Worm (Caenorhabditis elegans): ENCODE measurements around the gene M163.21.

Gene M163.21

ce11 chrX:14477338-14477737 lies 10.7 kb downstream of the M163.21 start (continued):
- TF ChIP-seq snpc-1.2 (GFP tag; IDR thresholded peaks at IDR 0.05) (no peak), Y75B8A.6 (GFP tag; IDR thresholded peaks at IDR 0.05) (no peak), hmg-1.1 (GFP tag; IDR thresholded peaks at IDR 0.05) (peak; percentile 47; the same call in 1 of the 2 replicates), pha-4 (GFP tag; IDR thresholded peaks at IDR 0.05) (no peak), pha-4 (tag; optimal IDR thresholded peaks at IDR 0.05) (no peak), daf-19 (GFP tag; conservative IDR thresholded peaks at IDR 0.05) (no peak), tra-1 (GFP tag; IDR thresholded peaks at IDR 0.05) (peak; percentile 26; the same call in 1 of the 2 replicates)

ce11 chrX:14478193-14478592 lies 11.6 kb downstream of the M163.21 start:
- TF ChIP-seq hmg-1.1 (GFP tag; IDR thresholded peaks at IDR 0.05), result peak; percentile 48
- TF ChIP-seq madf-5 (GFP tag; IDR thresholded peaks at IDR 0.05), result no peak
- TF ChIP-seq gei-8 (GFP tag; optimal IDR thresholded peaks at IDR 0.05), result no peak
- TF ChIP-seq F37D6.2 (tag; optimal IDR thresholded peaks at IDR 0.05), result peak; percentile 65
- peak; percentile 87 for TF ChIP-seq snpc-4 (tag; optimal IDR thresholded peaks at IDR 0.05)
- TF ChIP-seq hlh-11 (tag; optimal IDR thresholded peaks at IDR 0.05), result no peak
- peak; percentile 54 for TF ChIP-seq mes-2 (tag; optimal IDR thresholded peaks at IDR 0.05; ENCODE audit: poor library complexity, severe bottlenecking)
- TF ChIP-seq tra-1 (GFP tag; IDR thresholded peaks at IDR 0.05), result no peak
- peak; percentile 17 for TF ChIP-seq duxl-1 (tag; optimal IDR thresholded peaks at IDR 0.05; ENCODE audit: poor library complexity)
- TF ChIP-seq dve-1 (tag; optimal IDR thresholded peaks at IDR 0.05; ENCODE audit: insufficient read depth), result peak; percentile 51
- TF ChIP-seq lsy-2 (tag; optimal IDR thresholded peaks at IDR 0.05), result peak in 1 of 2 experiments; percentile 73
- no peak for TF ChIP-seq ceh-20 (GFP tag; IDR thresholded peaks at IDR 0.05)

ce11 chrX:14478743-14479428 lies 12.3 kb downstream of the M163.21 start, which contains the start of gene M163.11:
TSS of gene M163.11 (plus strand) at chrX:14479378.
- TF ChIP-seq Y5F2A.4 (GFP tag; optimal IDR thresholded peaks at IDR 0.05) (peak; percentile 16), mxl-3 (GFP tag; optimal IDR thresholded peaks at IDR 0.05) (peak; percentile 24), T26A8.4 (GFP tag; IDR thresholded peaks at IDR 0.05) (peak; percentile 22; the same call in 1 of the 2 replicates), dmd-9 (GFP tag; IDR thresholded peaks at IDR 0.05) (no peak), zip-2 (tag; optimal IDR thresholded peaks at IDR 0.05) (peak; percentile 61), jun-1 (tag; optimal IDR thresholded peaks at IDR 0.05) (no peak), hlh-30 (tag; optimal IDR thresholded peaks at IDR 0.05; ENCODE audit: insufficient read depth) (peak; percentile 63), daf-8 (GFP tag; IDR thresholded peaks at IDR 0.05) (no peak), unc-130 (GFP tag; optimal IDR thresholded peaks at IDR 0.05) (no peak), dve-1 (tag; optimal IDR thresholded peaks at IDR 0.05; ENCODE audit: insufficient read depth) (peak; percentile 39), F49E8.2 (tag; optimal IDR thresholded peaks at IDR 0.05; ENCODE audit: borderline replicate concordance) (peak; percentile 38), nhr-76 (tag; optimal IDR thresholded peaks at IDR 0.05) (no peak), mep-1 (tag; optimal IDR thresholded peaks at IDR 0.05) (peak; percentile 38), zip-11 (GFP tag; IDR thresholded peaks at IDR 0.05) (no peak), dmd-8 (GFP tag; IDR thresholded peaks at IDR 0.05) (peak; percentile 80), gei-8 (GFP tag; optimal IDR thresholded peaks at IDR 0.05) (peak; percentile 23), F44E2.7 (GFP tag; IDR thresholded peaks at IDR 0.05) (0 out of 2 replicates have a peak, but pooled peaks have one; percentile 62), lin-38 (GFP tag; IDR thresholded peaks at IDR 0.05) (no peak; the same call in 1 of the 2 replicates), ama-1 (optimal IDR thresholded peaks at IDR 0.05) (no peak), pha-4 (GFP tag; IDR thresholded peaks at IDR 0.05) (peak; percentile 82), pha-4 (tag; optimal IDR thresholded peaks at IDR 0.05) (no peak), nhr-25 (tag; optimal IDR thresholded peaks at IDR 0.05; ENCODE audit: borderline replicate concordance, insufficient read depth) (peak; percentile 30), hmg-1.1 (GFP tag; IDR thresholded peaks at IDR 0.05) (peak; percentile 24), unc-39 (tag; optimal IDR thresholded peaks at IDR 0.05) (no peak), lin-13 (GFP tag; optimal IDR thresholded peaks at IDR 0.05) (peak; percentile 27), dmd-6 (GFP tag; IDR thresholded peaks at IDR 0.05) (peak; percentile 59), Y75B8A.6 (GFP tag; IDR thresholded peaks at IDR 0.05) (no peak), tag-97 (GFP tag; IDR thresholded peaks at IDR 0.05) (no peak), nhr-42 (GFP tag; IDR thresholded peaks at IDR 0.05) (peak; percentile 74), spr-1 (tag; optimal IDR thresholded peaks at IDR 0.05) (no peak), spr-3 (GFP tag; optimal IDR thresholded peaks at IDR 0.05) (peak; percentile 55), nhr-6 (tag; optimal IDR thresholded peaks at IDR 0.05) (no peak), lin-1 (GFP tag; IDR thresholded peaks at IDR 0.05) (peak; percentile 72; the same call in 1 of the 2 replicates), vab-7 (GFP tag; IDR thresholded peaks at IDR 0.05) (peak; percentile 78)
